Worm (Caenorhabditis elegans): Measurements from ENCODE around the gene vit-5.

Gene vit-5

ce11 chrX:3403195-3403594 is at the start of gene vit-5:
vit-5 (plus strand) TSS chrX:3403471.
- TF ChIP-seq unc-62 (GFP tag; optimal IDR thresholded peaks at IDR 0.05) = no peak

- TF ChIP-seq unc-62 (GFP tag; optimal IDR thresholded peaks at IDR 0.05) = no peak
These were observed 40.9 kb upstream of the vit-5 start, which contains the start of gene dhs-26 for ce11 chrX:3362378-3362777. dhs-26 (minus strand) TSS chrX:3362493.

DNA sequence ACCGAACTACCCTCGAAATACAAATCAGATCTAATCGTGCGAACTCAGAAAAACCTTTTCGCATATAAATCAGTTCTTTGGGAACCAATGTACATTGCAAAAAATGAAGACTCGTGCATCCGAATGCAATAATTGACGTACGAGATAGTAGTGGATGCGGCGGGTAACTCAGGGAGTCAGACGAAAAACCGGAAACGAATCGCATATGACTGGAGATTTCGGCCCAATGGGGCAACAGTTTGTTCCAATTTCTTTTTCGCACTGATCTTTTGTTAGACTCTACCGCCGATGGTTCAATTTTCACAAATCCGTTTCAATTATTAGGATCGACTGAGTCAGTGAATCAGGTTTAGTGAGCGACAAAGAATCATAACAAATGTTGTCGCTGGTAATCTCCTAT is 36.5 kb upstream of the vit-5 start:
- TF ChIP-seq unc-62 (GFP tag; optimal IDR thresholded peaks at IDR 0.05) = no peak

- no peak for TF ChIP-seq unc-62 (GFP tag; optimal IDR thresholded peaks at IDR 0.05)
These were observed 34.6 kb upstream of the vit-5 start, which contains the start of gene ZK563.2 for ce11 chrX:3368659-3369058. ZK563.2 (plus strand) TSS chrX:3368959.

DNA sequence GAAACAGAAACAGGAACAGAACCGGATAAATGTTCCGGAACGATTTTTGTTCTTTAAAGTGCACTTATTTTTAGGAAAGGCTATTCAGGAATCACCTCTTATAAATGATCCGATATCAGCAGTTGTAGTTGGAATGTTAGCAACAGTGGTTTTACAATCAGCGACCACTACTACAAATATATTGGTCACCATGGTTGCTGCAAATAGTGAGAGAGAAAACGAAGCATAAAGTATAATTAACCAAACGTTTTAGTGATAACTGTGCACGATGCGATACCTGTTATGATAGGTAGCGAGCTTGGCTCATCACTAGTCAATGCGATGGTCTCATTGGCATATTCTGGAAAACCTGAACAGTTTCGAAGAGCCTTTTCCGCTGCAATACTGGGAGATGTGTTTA is 33.8 kb upstream of the vit-5 start:
- no peak for TF ChIP-seq unc-62 (GFP tag; optimal IDR thresholded peaks at IDR 0.05)

- TF ChIP-seq unc-62 (GFP tag; optimal IDR thresholded peaks at IDR 0.05) = no peak
These were observed 32.0 kb upstream of the vit-5 start for ce11 chrX:3371264-3371663.

ce11 chrX:3374642-3375041 is 28.6 kb upstream of the vit-5 start, which contains the start of gene clc-3:
clc-3 (minus strand) TSS chrX:3374742.
- TF ChIP-seq unc-62 (GFP tag; optimal IDR thresholded peaks at IDR 0.05) = no peak

ce11 chrX:3375320-3375719 is 28.0 kb upstream of the vit-5 start:
- no peak for TF ChIP-seq unc-62 (GFP tag; optimal IDR thresholded peaks at IDR 0.05)

DNA sequence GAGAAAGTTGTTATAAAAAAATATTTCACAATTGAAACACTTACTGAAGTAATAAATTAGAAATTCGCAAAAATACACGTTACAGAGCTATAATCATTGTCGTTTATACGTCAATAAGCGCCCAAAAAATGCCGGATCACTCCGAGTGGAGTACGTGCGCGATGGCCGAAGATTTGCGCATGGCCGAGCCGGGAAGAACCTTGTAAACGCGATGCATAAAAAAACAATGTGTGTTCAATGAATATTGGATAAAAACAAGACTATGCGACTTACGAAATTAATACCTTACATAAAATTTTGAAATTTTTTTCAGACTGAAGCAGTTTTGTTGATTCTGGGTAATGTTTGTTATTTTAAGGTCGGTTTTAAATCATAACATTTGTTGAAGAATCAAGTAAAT is 24.2 kb upstream of the vit-5 start, which contains the start of gene sorf-1:
Gene sorf-1, minus strand, starts transcription at position 135 of the 400 bp plus-strand sequence.
- TF ChIP-seq unc-62 (GFP tag; optimal IDR thresholded peaks at IDR 0.05) = no peak

ce11 chrX:3380167-3380566 is 23.1 kb upstream of the vit-5 start, which contains the start of gene ZK563.7:
ZK563.7 (plus strand) TSS chrX:3380467.
- TF ChIP-seq unc-62 (GFP tag; optimal IDR thresholded peaks at IDR 0.05) = no peak

DNA sequence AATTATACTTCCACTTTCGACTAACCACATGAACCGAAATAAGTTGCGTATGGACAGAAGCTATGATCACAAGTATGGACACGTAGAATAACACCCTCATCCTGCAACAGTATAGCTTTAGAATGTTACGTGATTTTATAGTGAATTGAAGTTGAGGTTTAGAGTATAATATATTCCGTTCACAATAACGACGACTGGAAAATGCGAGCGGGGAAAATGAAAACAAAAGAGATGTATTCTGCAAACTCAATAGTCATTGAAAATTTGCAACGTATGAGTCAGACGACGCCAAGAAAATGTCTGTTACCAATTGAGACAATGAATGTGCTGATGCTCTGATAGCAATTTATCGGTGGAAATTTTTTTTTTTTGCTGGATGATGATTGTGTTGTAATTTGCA is 17.9 kb upstream of the vit-5 start, which contains the start of gene acp-1:
Gene acp-1, minus strand, starts transcription at position 101 of the 400 bp plus-strand sequence.
- no peak for TF ChIP-seq unc-62 (GFP tag; optimal IDR thresholded peaks at IDR 0.05)

- no peak for TF ChIP-seq unc-62 (GFP tag; optimal IDR thresholded peaks at IDR 0.05)
These were observed 9.7 kb upstream of the vit-5 start, which contains the start of gene slcf-2 for ce11 chrX:3393562-3393961. slcf-2 (plus strand) TSS chrX:3393862.

DNA sequence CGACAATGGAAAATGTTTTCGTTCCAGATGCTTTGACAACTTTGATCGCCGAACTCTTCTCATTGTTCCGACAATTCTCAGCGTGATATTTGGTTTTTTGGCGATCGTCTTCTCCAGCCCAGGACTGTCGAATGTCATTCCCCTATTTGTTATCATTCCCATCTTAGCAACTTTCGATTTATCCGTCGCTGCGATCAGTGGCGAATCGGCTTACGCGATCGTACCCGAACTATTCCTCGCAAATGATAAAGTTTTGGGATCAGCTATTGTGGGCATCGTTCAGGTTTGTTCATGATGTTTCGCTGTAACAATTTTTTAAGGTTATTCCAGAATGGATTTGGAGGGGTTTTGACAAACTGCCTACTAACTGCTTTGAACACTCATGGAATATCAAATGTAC is 6.5 kb upstream of the vit-5 start:
- TF ChIP-seq unc-62 (GFP tag; optimal IDR thresholded peaks at IDR 0.05) = no peak

DNA sequence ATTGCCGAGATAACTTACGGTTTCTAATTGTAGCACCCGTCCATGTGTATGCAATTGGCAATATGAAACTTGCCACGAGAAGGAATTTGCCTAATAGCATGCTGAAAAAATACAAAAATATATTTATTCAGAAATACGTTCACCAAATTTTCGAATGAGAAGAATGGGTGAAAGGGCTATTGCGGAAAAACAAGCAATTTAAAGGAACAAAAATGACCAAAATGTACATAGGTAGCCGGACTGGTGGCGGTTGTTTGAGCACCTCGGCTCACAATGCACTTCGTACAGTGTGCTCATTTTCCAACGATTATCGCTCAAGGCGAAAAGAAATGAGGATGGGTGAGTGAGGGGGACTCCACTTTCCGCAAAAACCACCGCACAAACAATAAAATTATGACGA is 3.4 kb upstream of the vit-5 start, which contains the start of gene cht-1:
Gene cht-1, minus strand, starts transcription at position 101 of the 400 bp plus-strand sequence.
- TF ChIP-seq unc-62 (GFP tag; optimal IDR thresholded peaks at IDR 0.05) = no peak

ce11 chrX:3400387-3400786 is 2.9 kb upstream of the vit-5 start:
- no peak for TF ChIP-seq unc-62 (GFP tag; optimal IDR thresholded peaks at IDR 0.05)

- no peak for TF ChIP-seq unc-62 (GFP tag; optimal IDR thresholded peaks at IDR 0.05)
These were observed 1.6 kb upstream of the vit-5 start, which contains the start of gene C04F6.9 for ce11 chrX:3401701-3402100. C04F6.9 (plus strand) TSS chrX:3402001.

DNA sequence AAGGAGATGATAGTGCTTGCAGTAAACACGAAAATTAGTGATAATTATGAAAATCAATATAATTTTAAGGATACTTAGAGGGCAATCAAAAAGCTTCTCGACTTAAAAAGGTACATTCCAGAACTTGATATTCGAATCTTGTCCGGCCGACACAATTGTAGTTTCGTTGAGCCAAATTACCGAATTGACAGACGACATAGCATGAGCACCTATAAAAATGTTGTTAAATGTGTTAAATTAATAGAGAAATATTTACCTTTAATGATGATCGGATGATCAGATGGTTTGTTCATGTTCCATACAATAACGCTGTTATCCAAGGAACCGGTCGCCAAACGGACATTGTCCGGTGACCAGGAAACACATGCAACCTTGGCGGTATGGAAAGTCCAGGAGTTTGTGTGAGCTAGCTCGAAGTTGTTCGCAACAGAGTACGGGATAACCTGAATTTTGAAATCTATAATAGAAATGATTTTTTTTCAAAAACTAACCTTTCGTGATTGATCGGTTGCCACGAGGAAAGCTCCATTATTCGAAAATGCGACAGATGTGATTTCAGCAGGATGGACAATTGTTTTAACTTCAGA is 5.5 kb downstream of the vit-5 start:
- TF ChIP-seq unc-62 (GFP tag; optimal IDR thresholded peaks at IDR 0.05) = no peak
